Worm (Caenorhabditis elegans) whole organism, late embryonic: ENCODE measurements around the gene prp-3.
"Not testable (repeated sequence)": the region's sequence is repeated elsewhere in the genome, so short reads cannot be mapped to it uniquely, and the experiment has no call there.

Experiments
- C08G9.2 ChIP-seq: sonication (generic microtip); optimal IDR thresholded peaks from 2 replicates; lab custom pipeline; 2016; ENCODE audit warnings: mild to moderate bottlenecking, missing genetic modification characterization, moderate library complexity, missing compliant biosample characterization
- C38D4.7 ChIP-seq: fragments of 200-800 bp; sonication (Bioruptor generic); optimal IDR thresholded peaks from 2 replicates; lab custom pipeline; 2018; ENCODE audit warnings: mild to moderate bottlenecking, missing genetic modification characterization, moderate library complexity, missing compliant biosample characterization
- F13H6.1 ChIP-seq: sonication (generic microtip); optimal IDR thresholded peaks from 2 replicates; lab custom pipeline; 2016; ENCODE audit warnings: missing genetic modification characterization, missing compliant biosample characterization
- ahr-1 ChIP-seq: sonication (generic microtip); optimal IDR thresholded peaks from 2 replicates; lab custom pipeline; 2016; ENCODE audit warnings: missing genetic modification characterization, missing compliant biosample characterization
- ama-1 ChIP-seq: fragments of 150-350 bp; optimal IDR thresholded peaks from 2 replicates; lab custom pipeline; 2014
- ceh-14 ChIP-seq: sonication (generic microtip); optimal IDR thresholded peaks from 2 replicates; lab custom pipeline; 2016; ENCODE audit warnings: missing genotype, missing genetic modification characterization, missing compliant biosample characterization
- ceh-18 ChIP-seq: sonication (generic microtip); optimal IDR thresholded peaks from 2 replicates; lab custom pipeline; 2016; ENCODE audit warnings: missing genetic modification characterization, missing compliant biosample characterization
- ceh-19 ChIP-seq: fragments of 200-800 bp; sonication (Bioruptor generic); optimal IDR thresholded peaks from 2 replicates; lab custom pipeline; 2018; ENCODE audit warnings: mild to moderate bottlenecking, missing genetic modification characterization, missing compliant biosample characterization
- ceh-24 ChIP-seq: sonication (generic microtip); optimal IDR thresholded peaks from 2 replicates; lab custom pipeline; 2016; ENCODE audit warnings: mild to moderate bottlenecking, missing genetic modification characterization, missing compliant biosample characterization
- ceh-31 ChIP-seq: sonication (generic microtip); optimal IDR thresholded peaks from 2 replicates; lab custom pipeline; 2016; ENCODE audit warnings: missing genetic modification characterization, missing compliant biosample characterization
- ceh-34 ChIP-seq: sonication (generic microtip); optimal IDR thresholded peaks from 2 replicates; lab custom pipeline; 2016; ENCODE audit warnings: mild to moderate bottlenecking, missing genetic modification characterization, missing compliant biosample characterization
- ceh-45 ChIP-seq: fragments of 200-800 bp; sonication (Bioruptor generic); IDR thresholded peaks from 2 replicates; pipeline ENCODE4 v1.3.6; 2022; ENCODE audit warnings: missing genetic modification reagents, missing genetic modification characterization, missing compliant biosample characterization
- ceh-6 ChIP-seq: fragments of 200-800 bp; sonication (Bioruptor generic); optimal IDR thresholded peaks from 2 replicates; lab custom pipeline; 2018; ENCODE audit warnings: mild to moderate bottlenecking, missing genetic modification characterization, missing compliant biosample characterization
- ceh-9 ChIP-seq: sonication (generic microtip); optimal IDR thresholded peaks from 2 replicates; lab custom pipeline; 2016; ENCODE audit warnings: mild to moderate bottlenecking, missing genetic modification characterization, inconsistent platforms, missing compliant biosample characterization
- dve-1 ChIP-seq: sonication (generic microtip); optimal IDR thresholded peaks from 2 replicates; lab custom pipeline; 2017; ENCODE audit warnings: antibody characterized with exemption, mild to moderate bottlenecking, missing genetic modification characterization, missing compliant biosample characterization
- elt-2 ChIP-seq: sonication (generic microtip); optimal IDR thresholded peaks from 2 replicates; lab custom pipeline; 2016; ENCODE audit warnings: missing genetic modification reagents, missing genetic modification characterization, missing compliant biosample characterization
- elt-4 ChIP-seq: sonication (generic microtip); optimal IDR thresholded peaks from 2 replicates; lab custom pipeline; 2016; ENCODE audit warnings: missing genetic modification characterization, missing compliant biosample characterization
- eyg-1 ChIP-seq: sonication (generic microtip); optimal IDR thresholded peaks from 2 replicates; lab custom pipeline; 2016; ENCODE audit warnings: missing genotype, missing genetic modification characterization, missing compliant biosample characterization
- fax-1 ChIP-seq: sonication (generic microtip); optimal IDR thresholded peaks from 2 replicates; lab custom pipeline; 2016; ENCODE audit warnings: missing genotype, missing genetic modification characterization, missing compliant biosample characterization
- fkh-6 ChIP-seq: sonication (generic microtip); optimal IDR thresholded peaks from 2 replicates; lab custom pipeline; 2016; ENCODE audit warnings: missing genetic modification characterization, missing compliant biosample characterization
- hlh-13 ChIP-seq: fragments of 200-800 bp; sonication (Bioruptor generic); optimal IDR thresholded peaks from 2 replicates; lab custom pipeline; 2018; ENCODE audit warnings: mild to moderate bottlenecking, missing genetic modification characterization, missing compliant biosample characterization
- hlh-30 ChIP-seq: sonication (generic microtip); optimal IDR thresholded peaks from 2 replicates; lab custom pipeline; 2017; ENCODE audit warnings: antibody characterized with exemption, missing genetic modification characterization, missing compliant biosample characterization; ENCODE audit not compliant: insufficient read depth
- hlh-6 ChIP-seq: sonication (generic microtip); optimal IDR thresholded peaks from 2 replicates; lab custom pipeline; 2016; ENCODE audit warnings: missing genotype, missing genetic modification characterization, missing compliant biosample characterization
- hlh-8 ChIP-seq: sonication (generic microtip); optimal IDR thresholded peaks from 2 replicates; lab custom pipeline; 2016; ENCODE audit warnings: missing genotype, missing genetic modification characterization, missing compliant biosample characterization
- lim-6 ChIP-seq: sonication (generic microtip); optimal IDR thresholded peaks from 2 replicates; lab custom pipeline; 2016; ENCODE audit warnings: missing genetic modification characterization, missing compliant biosample characterization
- madf-2 ChIP-seq: sonication (generic microtip); optimal IDR thresholded peaks from 2 replicates; lab custom pipeline; 2017; ENCODE audit warnings: missing genetic modification characterization, missing compliant biosample characterization
- mec-3 ChIP-seq: sonication (generic microtip); optimal IDR thresholded peaks from 2 replicates; lab custom pipeline; 2016; ENCODE audit warnings: borderline replicate concordance, missing genetic modification characterization, missing compliant biosample characterization
- nfya-1 ChIP-seq: sonication (generic microtip); optimal IDR thresholded peaks from 2 replicates; lab custom pipeline; 2017; ENCODE audit warnings: missing genetic modification characterization, mild to moderate bottlenecking, missing compliant biosample characterization, antibody characterized with exemption, moderate library complexity
- nhr-232 ChIP-seq: sonication (generic microtip); optimal IDR thresholded peaks from 2 replicates; lab custom pipeline; 2016; ENCODE audit warnings: missing genetic modification characterization, missing compliant biosample characterization
- npax-4 ChIP-seq: sonication (generic microtip); optimal IDR thresholded peaks from 2 replicates; lab custom pipeline; 2016; ENCODE audit warnings: missing genetic modification characterization, missing compliant biosample characterization
- pag-3 ChIP-seq: sonication (generic microtip); optimal IDR thresholded peaks from 2 replicates; lab custom pipeline; 2016; ENCODE audit warnings: missing compliant biosample characterization, missing genetic modification characterization, borderline replicate concordance
- pha-2 ChIP-seq: sonication (generic microtip); optimal IDR thresholded peaks from 2 replicates; lab custom pipeline; 2017; ENCODE audit warnings: mild to moderate bottlenecking, missing genetic modification characterization, missing compliant biosample characterization
- pha-4 ChIP-seq: fragments of 150-350 bp; optimal IDR thresholded peaks from 2 replicates; lab custom pipeline; 2018; ENCODE audit warnings: missing biosample characterization, missing genetic modification reagents, missing genetic modification characterization
- pqm-1 ChIP-seq: sonication (generic microtip); optimal IDR thresholded peaks from 2 replicates; lab custom pipeline; 2016; ENCODE audit warnings: missing genetic modification characterization, missing compliant biosample characterization
- pros-1 ChIP-seq: fragments of 150-350 bp; optimal IDR thresholded peaks from 2 replicates; lab custom pipeline; 2014; ENCODE audit warnings: missing biosample characterization, missing genetic modification reagents, missing genetic modification characterization
- ref-2 ChIP-seq: sonication (generic microtip); optimal IDR thresholded peaks from 2 replicates; lab custom pipeline; 2016; ENCODE audit warnings: missing genetic modification characterization, missing compliant biosample characterization
- rnt-1 ChIP-seq: sonication (generic microtip); optimal IDR thresholded peaks from 2 replicates; lab custom pipeline; 2016; ENCODE audit warnings: missing genetic modification characterization, missing compliant biosample characterization
- sdc-2 ChIP-seq: sonication (generic microtip); optimal IDR thresholded peaks from 2 replicates; lab custom pipeline; 2016; ENCODE audit warnings: missing genotype, missing genetic modification characterization, missing compliant biosample characterization
- syd-9 ChIP-seq: sonication (generic microtip); optimal IDR thresholded peaks from 2 replicates; lab custom pipeline; 2016; ENCODE audit warnings: mild to moderate bottlenecking, missing genetic modification characterization, moderate library complexity, missing compliant biosample characterization
- tbx-2 ChIP-seq: sonication (generic microtip); optimal IDR thresholded peaks from 2 replicates; lab custom pipeline; 2016; ENCODE audit warnings: missing genetic modification characterization, missing compliant biosample characterization
- tbx-7 ChIP-seq: sonication (generic microtip); optimal IDR thresholded peaks from 2 replicates; lab custom pipeline; 2016; ENCODE audit warnings: missing genotype, missing genetic modification characterization, missing compliant biosample characterization
- ttx-3 ChIP-seq: sonication (generic microtip); optimal IDR thresholded peaks from 2 replicates; lab custom pipeline; 2016; ENCODE audit warnings: missing genetic modification reagents, missing genetic modification characterization, missing compliant biosample characterization
- unc-3 ChIP-seq, 2 experiments: fragments of 200-800 bp in 1 of 2; sonication (Bioruptor generic) in 1 of 2; sonication (generic microtip) in 1 of 2; conservative IDR thresholded peaks in 1 of 2; optimal IDR thresholded peaks in 1 of 2; 2 replicates each; pipeline versions ENCODE4 v1.3.6 to Lab custom; 2016 to 2022; ENCODE audit warnings: missing compliant biosample characterization in 2 of 2, missing genetic modification characterization in 2 of 2, missing genetic modification reagents in 1 of 2
- unc-42 ChIP-seq: sonication (generic microtip); optimal IDR thresholded peaks from 2 replicates; lab custom pipeline; 2016; ENCODE audit warnings: missing genotype, missing genetic modification characterization, missing compliant biosample characterization
- unc-86 ChIP-seq: sonication (generic microtip); optimal IDR thresholded peaks from 2 replicates; lab custom pipeline; 2016; ENCODE audit warnings: missing genetic modification characterization, missing compliant biosample characterization
- zip-5 ChIP-seq: sonication (generic microtip); optimal IDR thresholded peaks from 2 replicates; lab custom pipeline; 2016; ENCODE audit warnings: missing genetic modification characterization, missing compliant biosample characterization
- ztf-16 ChIP-seq: sonication (generic microtip); optimal IDR thresholded peaks from 2 replicates; lab custom pipeline; 2017; ENCODE audit warnings: missing genetic modification characterization, missing compliant biosample characterization

The prp-3 gene

ce11 chrIII:10435938-10436842, 8.4 kb upstream of the prp-3 start, which contains the start of the genes smrd-1 and enu-3.1:
smrd-1 (minus strand) TSS chrIII:10435988.
enu-3.1 (plus strand) TSS chrIII:10436276.
- peak; percentile 14 for TF ChIP-seq elt-2
- TF ChIP-seq ceh-14 (tag; lab: Kevin White, UChicago): peak; percentile 97
- peak; percentile 49 for TF ChIP-seq F13H6.1 (tag; lab: Kevin White, UChicago)
- peak; percentile 87 for TF ChIP-seq ceh-31 (tag; lab: Kevin White, UChicago)
- TF ChIP-seq unc-86 (tag; lab: Kevin White, UChicago): peak; percentile 23
- TF ChIP-seq ref-2 (tag; lab: Kevin White, UChicago): peak; percentile 36
- peak; percentile 50 for TF ChIP-seq ceh-34 (tag; lab: Kevin White, UChicago)
- TF ChIP-seq pqm-1 (tag; lab: Kevin White, UChicago): peak; percentile 48
- peak; percentile 58 for TF ChIP-seq tbx-2
- TF ChIP-seq fax-1 (tag; lab: Kevin White, UChicago): peak; percentile 31
- peak; percentile 40 for TF ChIP-seq C08G9.2 (tag; lab: Kevin White, UChicago)
- TF ChIP-seq unc-3 (GFP tag; conservative IDR thresholded peaks at IDR 0.05; lab: Robert Waterston, UW): 0 out of 2 replicates have a peak, but pooled peaks have one; percentile 15
- TF ChIP-seq unc-3 (tag; optimal IDR thresholded peaks at IDR 0.05; lab: Kevin White, UChicago): not testable (repeated sequence)
- TF ChIP-seq unc-42: peak; percentile 99
- TF ChIP-seq ceh-18 (tag; lab: Kevin White, UChicago): peak; percentile 40
- TF ChIP-seq nfya-1 (tag; lab: Kevin White, UChicago): peak; percentile 4
- TF ChIP-seq lim-6 (tag; lab: Kevin White, UChicago): peak; percentile 83

DNA sequence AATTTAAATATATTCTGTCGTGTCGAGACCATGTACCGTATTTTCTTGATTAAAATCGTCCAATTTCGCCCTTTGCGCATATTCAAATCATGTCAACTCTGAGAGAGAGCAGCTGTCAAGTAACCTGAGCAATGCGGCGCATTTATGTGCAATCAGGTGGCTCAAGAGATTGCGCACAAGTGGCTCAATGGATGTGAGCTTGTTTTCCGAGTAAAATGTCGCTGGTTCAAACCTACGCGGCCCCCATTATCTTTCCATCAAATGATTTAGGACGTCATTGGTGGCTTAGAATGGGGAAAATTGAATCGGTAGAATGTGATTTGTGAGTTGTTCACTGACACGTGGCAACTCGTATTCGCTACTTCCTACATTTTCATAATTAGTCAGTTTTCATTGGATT, 4.3 kb upstream of the prp-3 start:
- peak; percentile 62 for TF ChIP-seq ztf-16
- TF ChIP-seq hlh-6 (tag; lab: Kevin White, UChicago): peak; percentile 29
- TF ChIP-seq hlh-30: peak; percentile 66
- no peak for TF ChIP-seq unc-3 (GFP tag; conservative IDR thresholded peaks at IDR 0.05; lab: Robert Waterston, UW)
- TF ChIP-seq unc-3 (tag; optimal IDR thresholded peaks at IDR 0.05; lab: Kevin White, UChicago): no peak
- no peak for TF ChIP-seq ama-1 (lab: Kevin White, UChicago)
- TF ChIP-seq ceh-45: no peak
- no peak for TF ChIP-seq fkh-6 (tag; lab: Kevin White, UChicago)
- TF ChIP-seq madf-2: peak; percentile 11
- TF ChIP-seq ceh-9 (tag; lab: Kevin White, UChicago): no peak
- TF ChIP-seq ttx-3: peak; percentile 56
- TF ChIP-seq nhr-232 (tag; lab: Kevin White, UChicago): peak; percentile 41
- TF ChIP-seq rnt-1 (tag; lab: Kevin White, UChicago): peak; percentile 63
- peak; percentile 29 for TF ChIP-seq ref-2 (tag; lab: Kevin White, UChicago)
- peak; percentile 46 for TF ChIP-seq syd-9
- peak; percentile 51 for TF ChIP-seq ceh-6 (GFP tag; lab: Kevin White, UChicago)
- TF ChIP-seq pag-3: no peak
- TF ChIP-seq sdc-2 (tag; lab: Kevin White, UChicago): peak; percentile 21
- TF ChIP-seq hlh-13 (GFP tag; lab: Kevin White, UChicago): no peak
- no peak for TF ChIP-seq pros-1 (tag; lab: Kevin White, UChicago)
- no peak for TF ChIP-seq elt-4 (tag; lab: Kevin White, UChicago)
- TF ChIP-seq elt-2: no peak
- TF ChIP-seq ceh-19 (GFP tag; lab: Kevin White, UChicago): peak; percentile 29
- TF ChIP-seq lim-6 (tag; lab: Kevin White, UChicago): peak; percentile 3
- TF ChIP-seq C38D4.7 (GFP tag; lab: Kevin White, UChicago): peak; percentile 63
- peak; percentile 49 for TF ChIP-seq tbx-7 (tag; lab: Kevin White, UChicago)
- TF ChIP-seq ahr-1 (tag; lab: Kevin White, UChicago): peak; percentile 27
- TF ChIP-seq nfya-1 (tag; lab: Kevin White, UChicago): peak; percentile 71
- TF ChIP-seq hlh-8 (tag; lab: Kevin White, UChicago): peak; percentile 28
- no peak for TF ChIP-seq npax-4 (tag; lab: Kevin White, UChicago)
- no peak for TF ChIP-seq unc-86 (tag; lab: Kevin White, UChicago)
- peak; percentile 73 for TF ChIP-seq pha-2 (tag; lab: Kevin White, UChicago)
- no peak for TF ChIP-seq mec-3
- TF ChIP-seq ceh-24 (tag; lab: Kevin White, UChicago): no peak
- TF ChIP-seq eyg-1 (tag; lab: Kevin White, UChicago): no peak
- peak; percentile 47 for TF ChIP-seq ceh-18 (tag; lab: Kevin White, UChicago)
- TF ChIP-seq zip-5 (tag; lab: Kevin White, UChicago): no peak
- peak; percentile 2 for TF ChIP-seq unc-42
- no peak for TF ChIP-seq pha-4
- TF ChIP-seq dve-1 (tag; lab: Kevin White, UChicago): no peak
